Fruit fly (Drosophila melanogaster) Kc167 (cell line): Measurements from ENCODE around the gene CG43233.

ENCODE experiments used
- Myc ChIP-seq: fragments of >200 bp; optimal IDR thresholded peaks from 2 replicates; lab custom pipeline; 2017; ENCODE audit warnings: missing external identifiers
- Sin3A ChIP-seq: fragments of >200 bp; optimal IDR thresholded peaks from 2 replicates; lab custom pipeline; 2018; ENCODE audit warnings: missing external identifiers
- h ChIP-seq: fragments of >200 bp; optimal IDR thresholded peaks from 3 replicates; lab custom pipeline; 2018; ENCODE audit warnings: missing external identifiers
- insv ChIP-seq: fragments of >200 bp; optimal IDR thresholded peaks from 3 replicates; lab custom pipeline; 2018; ENCODE audit warnings: missing external identifiers
- psq ChIP-seq: fragments of >200 bp; optimal IDR thresholded peaks from 2 replicates; lab custom pipeline; 2017; ENCODE audit warnings: missing external identifiers
- ttk ChIP-seq: sonication (Bioruptor generic); optimal IDR thresholded peaks from 2 replicates; lab custom pipeline; 2017; ENCODE audit warnings: missing external identifiers

The CG43233 gene

dm6 chr2L:20473285-20473684, at the start of gene CG43233:
Gene CG43233 (minus strand): TSS chr2L:20473385.
- no peak for TF ChIP-seq insv (lab: Kevin White, UChicago)
- TF ChIP-seq Myc (lab: Kevin White, UChicago), result no peak
- no peak for TF ChIP-seq ttk (lab: Kevin White, UChicago)
- TF ChIP-seq Sin3A (lab: Kevin White, UChicago), result no peak
- no peak for TF ChIP-seq psq (lab: Kevin White, UChicago)
- no peak for TF ChIP-seq h (lab: Kevin White, UChicago)

dm6 chr2L:20494423-20495052, 21.4 kb upstream of the CG43233 start, which contains the start of gene CG34007:
Gene CG34007 (plus strand): TSS chr2L:20495030.
- TF ChIP-seq h (lab: Kevin White, UChicago) (no peak), Sin3A (lab: Kevin White, UChicago) (no peak), Myc (lab: Kevin White, UChicago) (no peak), psq (lab: Kevin White, UChicago) (no peak), ttk (lab: Kevin White, UChicago) (no peak), insv (lab: Kevin White, UChicago) (no peak)

dm6 chr2L:20488128-20488527, 14.9 kb upstream of the CG43233 start:
- no peak for TF ChIP-seq Sin3A (lab: Kevin White, UChicago)

dm6 chr2L:20487723-20488122, 14.5 kb upstream of the CG43233 start:
- TF ChIP-seq h (lab: Kevin White, UChicago), result no peak
- no peak for TF ChIP-seq ttk (lab: Kevin White, UChicago)
- no peak for TF ChIP-seq psq (lab: Kevin White, UChicago)
- no peak for TF ChIP-seq insv (lab: Kevin White, UChicago)
- TF ChIP-seq Myc (lab: Kevin White, UChicago), result no peak
- TF ChIP-seq Sin3A (lab: Kevin White, UChicago), result no peak

- TF ChIP-seq ttk (lab: Kevin White, UChicago) (no peak), Myc (lab: Kevin White, UChicago) (no peak), insv (lab: Kevin White, UChicago) (no peak), psq (lab: Kevin White, UChicago) (no peak), Sin3A (lab: Kevin White, UChicago) (no peak), h (lab: Kevin White, UChicago) (no peak)
These were observed 13.6 kb upstream of the CG43233 start for dm6 chr2L:20486752-20487141.

- TF ChIP-seq insv (lab: Kevin White, UChicago) (no peak), Sin3A (lab: Kevin White, UChicago) (no peak), ttk (lab: Kevin White, UChicago) (no peak)
These were observed 13.0 kb upstream of the CG43233 start for dm6 chr2L:20486050-20486751.

dm6 chr2L:20483603-20484002, 10.4 kb upstream of the CG43233 start:
- TF ChIP-seq psq (lab: Kevin White, UChicago) (no peak), Sin3A (lab: Kevin White, UChicago) (no peak), ttk (lab: Kevin White, UChicago) (no peak), Myc (lab: Kevin White, UChicago) (no peak), h (lab: Kevin White, UChicago) (no peak), insv (lab: Kevin White, UChicago) (no peak)

dm6 chr2L:20481139-20481858, 8.1 kb upstream of the CG43233 start:
- TF ChIP-seq h (lab: Kevin White, UChicago), result no peak
- no peak for TF ChIP-seq Myc (lab: Kevin White, UChicago)
- no peak for TF ChIP-seq insv (lab: Kevin White, UChicago)
- TF ChIP-seq psq (lab: Kevin White, UChicago), result no peak
- no peak for TF ChIP-seq ttk (lab: Kevin White, UChicago)
- TF ChIP-seq Sin3A (lab: Kevin White, UChicago), result no peak

dm6 chr2L:20479694-20480093, 6.5 kb upstream of the CG43233 start:
- TF ChIP-seq Sin3A (lab: Kevin White, UChicago) (no peak), psq (lab: Kevin White, UChicago) (no peak), ttk (lab: Kevin White, UChicago) (no peak), insv (lab: Kevin White, UChicago) (no peak), Myc (lab: Kevin White, UChicago) (no peak), h (lab: Kevin White, UChicago) (no peak)

dm6 chr2L:20478549-20479238, 5.5 kb upstream of the CG43233 start:
- TF ChIP-seq Sin3A (lab: Kevin White, UChicago) (no peak), ttk (lab: Kevin White, UChicago) (no peak), h (lab: Kevin White, UChicago) (no peak), insv (lab: Kevin White, UChicago) (no peak), Myc (lab: Kevin White, UChicago) (no peak), psq (lab: Kevin White, UChicago) (no peak)
